Worm (Caenorhabditis elegans): Measurements from ENCODE around the gene gfat-2.

- TF ChIP-seq nhr-77 (tag; optimal IDR thresholded peaks at IDR 0.05): no peak
- TF ChIP-seq ztf-11 (tag; optimal IDR thresholded peaks at IDR 0.05): no peak
- TF ChIP-seq nhr-28 (tag; optimal IDR thresholded peaks at IDR 0.05): no peak
- TF ChIP-seq snpc-4 (tag; optimal IDR thresholded peaks at IDR 0.05): no peak
- TF ChIP-seq rnt-1 (tag; optimal IDR thresholded peaks at IDR 0.05): no peak
These were observed 42.9 kb downstream of the gfat-2 start for ce11 chrIV:11452928-11453327.
